Fruit fly (Drosophila melanogaster): Measurements from ENCODE around the gene Nplp3.

dm6 chr3L:16301153-16301552 lies 16.7 kb upstream of the Nplp3 start, which contains the start of gene CG4982:
- TF ChIP-seq CG8159 (tag; optimal IDR thresholded peaks at IDR 0.05) (no peak), fd96Ca (GFP tag; IDR thresholded peaks at IDR 0.05) (no peak), CG17806 (tag; optimal IDR thresholded peaks at IDR 0.05) (no peak), CG15710 (tag; optimal IDR thresholded peaks at IDR 0.05) (no peak), Pif1A (GFP tag; optimal IDR thresholded peaks at IDR 0.05) (no peak), D1 (tag; optimal IDR thresholded peaks at IDR 0.05) (no peak), CG14655 (GFP tag; optimal IDR thresholded peaks at IDR 0.05) (no peak), CG9948 (tag; optimal IDR thresholded peaks at IDR 0.05) (no peak), CG13204 (GFP tag; optimal IDR thresholded peaks at IDR 0.05) (no peak), CG34367 (tag; optimal IDR thresholded peaks at IDR 0.05) (no peak), Pif1B (GFP tag; optimal IDR thresholded peaks at IDR 0.05) (no peak), Snoo (tag; optimal IDR thresholded peaks at IDR 0.05) (no peak)

Measured in whole organism, pupa.